Worm (Caenorhabditis elegans) whole organism, L2 larva: Measurements from ENCODE around the gene nhr-192.

ENCODE experiments used
- C34F6.9 ChIP-seq: fragments of 150-350 bp; optimal IDR thresholded peaks from 2 replicates; lab custom pipeline; 2014; ENCODE audit warnings: missing biosample characterization, missing genetic modification characterization
- F13H6.1 ChIP-seq: sonication (generic microtip); optimal IDR thresholded peaks from 2 replicates; lab custom pipeline; 2016; ENCODE audit warnings: missing genetic modification characterization, missing compliant biosample characterization
- R02D3.7 ChIP-seq: fragments of 150-350 bp; optimal IDR thresholded peaks from 2 replicates; lab custom pipeline; 2014; ENCODE audit warnings: missing biosample characterization, missing genetic modification characterization
- ZK546.5 ChIP-seq: sonication (generic microtip); optimal IDR thresholded peaks from 2 replicates; lab custom pipeline; 2017; ENCODE audit warnings: missing biosample characterization, missing genetic modification characterization
- alr-1 ChIP-seq: fragments of 150-350 bp; optimal IDR thresholded peaks from 2 replicates; lab custom pipeline; 2014; ENCODE audit warnings: missing biosample characterization, missing genetic modification characterization
- ama-1 ChIP-seq: fragments of 150-350 bp; optimal IDR thresholded peaks from 2 replicates; lab custom pipeline; 2018; ENCODE audit warnings: inconsistent platforms
- blmp-1 ChIP-seq: sonication (generic microtip); optimal IDR thresholded peaks from 2 replicates; lab custom pipeline; 2017; ENCODE audit warnings: missing genetic modification characterization, mild to moderate bottlenecking, missing compliant biosample characterization, antibody characterized with exemption, moderate library complexity; ENCODE audit not compliant: insufficient read depth
- ceh-16 ChIP-seq: fragments of 150-350 bp; optimal IDR thresholded peaks from 2 replicates; lab custom pipeline; 2014; ENCODE audit warnings: missing biosample characterization, missing genetic modification characterization
- crh-2 ChIP-seq: sonication (generic microtip); optimal IDR thresholded peaks from 2 replicates; lab custom pipeline; 2017; ENCODE audit warnings: missing biosample characterization, missing genetic modification characterization
- dmd-4 ChIP-seq: sonication (generic microtip); optimal IDR thresholded peaks from 2 replicates; lab custom pipeline; 2017; ENCODE audit warnings: missing biosample characterization, missing genetic modification characterization
- egl-27 ChIP-seq: sonication (generic microtip); optimal IDR thresholded peaks from 3 replicates; lab custom pipeline; 2017; ENCODE audit warnings: missing biosample characterization, missing genetic modification reagents, missing genetic modification characterization
- fos-1 ChIP-seq: fragments of 150-350 bp; optimal IDR thresholded peaks from 2 replicates; lab custom pipeline; 2014; ENCODE audit warnings: missing biosample characterization, missing genetic modification characterization
- gmeb-1 ChIP-seq: fragments of 150-350 bp; optimal IDR thresholded peaks from 2 replicates; lab custom pipeline; 2014; ENCODE audit warnings: missing biosample characterization, missing genetic modification characterization
- lin-11 ChIP-seq: fragments of 150-350 bp; sonication (generic microtip); optimal IDR thresholded peaks from 2 replicates; lab custom pipeline; 2014; ENCODE audit warnings: missing biosample characterization, missing genetic modification characterization, inconsistent platforms, mixed read lengths
- lin-13 ChIP-seq: fragments of 150-350 bp; optimal IDR thresholded peaks from 2 replicates; lab custom pipeline; 2014; ENCODE audit warnings: missing biosample characterization, missing genetic modification reagents, missing genetic modification characterization
- lsy-2 ChIP-seq, 2 experiments: fragments of 150-350 bp in 1 of 2; sonication (generic microtip) in 1 of 2; optimal IDR thresholded peaks; 2 replicates each; lab custom pipeline; 2014 to 2017; ENCODE audit warnings: missing biosample characterization in 2 of 2, missing genetic modification characterization in 2 of 2
- mab-5 ChIP-seq: fragments of 150-350 bp; optimal IDR thresholded peaks from 2 replicates; lab custom pipeline; 2014; ENCODE audit warnings: missing biosample characterization, missing genetic modification characterization
- mbf-1 ChIP-seq: sonication (generic microtip); optimal IDR thresholded peaks from 2 replicates; lab custom pipeline; 2017; ENCODE audit warnings: missing biosample characterization, missing genetic modification characterization
- mdl-1 ChIP-seq, 2 experiments: fragments of 150-350 bp in 1 of 2; sonication (generic microtip) in 1 of 2; optimal IDR thresholded peaks; 2 replicates each; lab custom pipeline; 2017; ENCODE audit warnings: missing biosample characterization in 2 of 2, missing genetic modification characterization in 2 of 2
- nhr-11 ChIP-seq: fragments of 150-350 bp; optimal IDR thresholded peaks from 2 replicates; lab custom pipeline; 2014; ENCODE audit warnings: missing biosample characterization, missing genetic modification characterization
- nhr-129 ChIP-seq: fragments of 150-350 bp; optimal IDR thresholded peaks from 2 replicates; lab custom pipeline; 2014; ENCODE audit warnings: missing biosample characterization, missing genetic modification characterization
- nhr-6 ChIP-seq: fragments of 150-350 bp; optimal IDR thresholded peaks from 2 replicates; lab custom pipeline; 2014; ENCODE audit warnings: missing biosample characterization, missing genetic modification characterization
- peb-1 ChIP-seq: fragments of 150-350 bp; optimal IDR thresholded peaks from 2 replicates; lab custom pipeline; 2014; ENCODE audit warnings: missing biosample characterization, missing genetic modification characterization
- sem-4 ChIP-seq: fragments of 150-350 bp; optimal IDR thresholded peaks from 2 replicates; lab custom pipeline; 2014; ENCODE audit warnings: missing biosample characterization, missing genetic modification reagents, missing genetic modification characterization
- sma-3 ChIP-seq: sonication (generic microtip); optimal IDR thresholded peaks from 2 replicates; lab custom pipeline; 2016; ENCODE audit warnings: missing genetic modification reagents, missing genetic modification characterization, missing compliant biosample characterization
- sma-9 ChIP-seq, 2 experiments: fragments of 150-350 bp in 1 of 2; sonication (generic microtip) in 1 of 2; optimal IDR thresholded peaks; 2 replicates each; lab custom pipeline; 2014 to 2016; ENCODE audit warnings: missing genetic modification characterization in 2 of 2, mild to moderate bottlenecking in 1 of 2, missing biosample characterization in 1 of 2, missing compliant biosample characterization in 1 of 2, missing genetic modification reagents in 1 of 2, moderate library complexity in 1 of 2
- unc-39 ChIP-seq: fragments of 150-350 bp; optimal IDR thresholded peaks from 2 replicates; lab custom pipeline; 2014; ENCODE audit warnings: missing biosample characterization, missing genetic modification characterization
- unc-55 ChIP-seq: fragments of 150-350 bp; sonication (generic microtip); optimal IDR thresholded peaks from 3 replicates; lab custom pipeline; 2014; ENCODE audit warnings: missing biosample characterization, missing genetic modification reagents, missing genetic modification characterization
- unc-62 ChIP-seq: fragments of 150-350 bp; optimal IDR thresholded peaks from 2 replicates; lab custom pipeline; 2014; ENCODE audit warnings: missing biosample characterization, missing genetic modification reagents, missing genetic modification characterization
- zag-1 ChIP-seq: fragments of 150-350 bp; optimal IDR thresholded peaks from 2 replicates; lab custom pipeline; 2014; ENCODE audit warnings: missing biosample characterization, missing genetic modification characterization
- ztf-1 ChIP-seq: fragments of 200-800 bp; sonication (Bioruptor generic); conservative IDR thresholded peaks from 2 replicates; pipeline ENCODE4 v1.3.6; 2022; ENCODE audit warnings: missing genetic modification characterization, missing compliant biosample characterization
- ztf-11 ChIP-seq: sonication (generic microtip); optimal IDR thresholded peaks from 2 replicates; lab custom pipeline; 2017; ENCODE audit warnings: missing biosample characterization, missing genetic modification characterization
- ztf-4 ChIP-seq: fragments of 150-350 bp; optimal IDR thresholded peaks from 2 replicates; lab custom pipeline; 2014; ENCODE audit warnings: missing biosample characterization, missing genetic modification characterization

Gene nhr-192

ce11 chrV:10066769-10067168 is 3.7 kb downstream of the nhr-192 start, which contains the start of gene npr-39:
Gene npr-39 (plus strand): TSS chrV:10067069.
- no peak for TF ChIP-seq ztf-4 (tag; lab: Kevin White, UChicago)
- no peak for TF ChIP-seq mdl-1 (tag; optimal IDR thresholded peaks at IDR 0.05; lab: Kevin White, UChicago)
- TF ChIP-seq ceh-16 (tag; lab: Kevin White, UChicago) = no peak
- no peak for TF ChIP-seq sma-9 (GFP tag; optimal IDR thresholded peaks at IDR 0.05; lab: Kevin White, UChicago)
- TF ChIP-seq sma-9 (tag; optimal IDR thresholded peaks at IDR 0.05; lab: Kevin White, UChicago) = no peak
- TF ChIP-seq fos-1 = no peak
- TF ChIP-seq ama-1 (lab: Kevin White, UChicago) = no peak
- TF ChIP-seq sma-3 (GFP tag; lab: Kevin White, UChicago) = no peak
- no peak for TF ChIP-seq lin-13 (GFP tag; lab: Kevin White, UChicago)
- no peak for TF ChIP-seq unc-62 (GFP tag; lab: Kevin White, UChicago)

ce11 chrV:10065679-10066078 is 4.8 kb downstream of the nhr-192 start:
- no peak for TF ChIP-seq sem-4 (tag; lab: Kevin White, UChicago)
- no peak for TF ChIP-seq R02D3.7
- no peak for TF ChIP-seq mdl-1 (tag; optimal IDR thresholded peaks at IDR 0.05; lab: Kevin White, UChicago)
- no peak for TF ChIP-seq nhr-6 (tag; lab: Kevin White, UChicago)
- TF ChIP-seq dmd-4 (tag; lab: Kevin White, UChicago) = no peak
- TF ChIP-seq peb-1 (tag; lab: Kevin White, UChicago) = no peak
- TF ChIP-seq gmeb-1 (tag; lab: Kevin White, UChicago) = no peak
- no peak for TF ChIP-seq lsy-2 (tag; optimal IDR thresholded peaks at IDR 0.05; lab: Kevin White, UChicago)
- TF ChIP-seq lin-11 (tag; lab: Kevin White, UChicago) = no peak
- no peak for TF ChIP-seq unc-62 (GFP tag; lab: Kevin White, UChicago)
- TF ChIP-seq nhr-11 (tag; lab: Kevin White, UChicago) = no peak
- TF ChIP-seq ztf-1 (GFP tag; lab: Robert Waterston, UW) = no peak

- no peak for TF ChIP-seq peb-1 (tag; lab: Kevin White, UChicago)
- no peak for TF ChIP-seq unc-39
- TF ChIP-seq zag-1 (tag; lab: Kevin White, UChicago) = no peak
- TF ChIP-seq fos-1 = no peak
- TF ChIP-seq F13H6.1 (tag; lab: Kevin White, UChicago) = no peak
- TF ChIP-seq crh-2 (tag; lab: Kevin White, UChicago) = no peak
- no peak for TF ChIP-seq ama-1 (lab: Kevin White, UChicago)
- TF ChIP-seq nhr-11 (tag; lab: Kevin White, UChicago) = no peak
- no peak for TF ChIP-seq mab-5 (tag; lab: Kevin White, UChicago)
- no peak for TF ChIP-seq ztf-11
- no peak for TF ChIP-seq ZK546.5 (tag; lab: Kevin White, UChicago)
- TF ChIP-seq ceh-16 (tag; lab: Kevin White, UChicago) = no peak
- no peak for TF ChIP-seq mbf-1 (tag; lab: Kevin White, UChicago)
- no peak for TF ChIP-seq egl-27 (tag; lab: Kevin White, UChicago)
- TF ChIP-seq blmp-1 = no peak
Measured at ce11 chrV:10064221-10064620, 6.2 kb downstream of the nhr-192 start, which contains the start of gene fipr-13. Gene fipr-13 (plus strand): TSS chrV:10064521.

- no peak for TF ChIP-seq mdl-1 (tag; optimal IDR thresholded peaks at IDR 0.05; lab: Kevin White, UChicago)
- TF ChIP-seq ztf-1 (GFP tag; lab: Robert Waterston, UW) = no peak
- TF ChIP-seq C34F6.9 (tag; lab: Kevin White, UChicago) = peak; percentile 9
- peak; percentile 6 for TF ChIP-seq nhr-129 (tag; lab: Kevin White, UChicago)
- no peak for TF ChIP-seq crh-2 (tag; lab: Kevin White, UChicago)
Measured at ce11 chrV:10060039-10060438, 10.4 kb downstream of the nhr-192 start.

- TF ChIP-seq ZK546.5 (tag; lab: Kevin White, UChicago) = no peak
- TF ChIP-seq R02D3.7 = no peak
- no peak for TF ChIP-seq mdl-1 (tag; optimal IDR thresholded peaks at IDR 0.05; lab: Kevin White, UChicago)
- TF ChIP-seq alr-1 (tag; lab: Kevin White, UChicago) = no peak
- TF ChIP-seq lin-11 (tag; lab: Kevin White, UChicago) = no peak
- TF ChIP-seq mab-5 (tag; lab: Kevin White, UChicago) = no peak
- no peak for TF ChIP-seq nhr-11 (tag; lab: Kevin White, UChicago)
- TF ChIP-seq ztf-11 = no peak
- TF ChIP-seq unc-55 (GFP tag; lab: Kevin White, UChicago) = no peak
Measured at ce11 chrV:10058748-10059147, 11.7 kb downstream of the nhr-192 start.
